Worm (Caenorhabditis elegans): ENCODE measurements around the gene spp-24.

- TF ChIP-seq hmg-20 (GFP tag; IDR thresholded peaks at IDR 0.05) (no peak), Y95B8A.8 (GFP tag; IDR thresholded peaks at IDR 0.05) (no peak), B0035.1 (tag; optimal IDR thresholded peaks at IDR 0.05) (no peak), ztf-25 (GFP tag; IDR thresholded peaks at IDR 0.05) (no peak), ceh-91 (GFP tag; IDR thresholded peaks at IDR 0.05) (no peak), akir-1 (GFP tag; optimal IDR thresholded peaks at IDR 0.05) (no peak), ccch-3 (GFP tag; optimal IDR thresholded peaks at IDR 0.05) (no peak), nfya-1 (tag; optimal IDR thresholded peaks at IDR 0.05; ENCODE audit: borderline replicate concordance, insufficient read depth) (no peak), him-1 (tag; optimal IDR thresholded peaks at IDR 0.05) (no peak), madf-10 (tag; optimal IDR thresholded peaks at IDR 0.05) (no peak), ztf-18 (tag; optimal IDR thresholded peaks at IDR 0.05) (no peak), dpl-1 (GFP tag; optimal IDR thresholded peaks at IDR 0.05) (no peak), F10E7.11 (tag; optimal IDR thresholded peaks at IDR 0.05) (no peak)
Observed at ce11 chrII:60049-60448, 20.7 kb upstream of the spp-24 start.

Data from whole organism, young adult.